Worm (Caenorhabditis elegans) whole organism, L4/young adult: Measurements from ENCODE around the gene wdr-5.1.

Experiments used
- dao-5 ChIP-seq: sonication (generic microtip); optimal IDR thresholded peaks from 2 replicates; lab custom pipeline; 2016; ENCODE audit warnings: missing genotype, missing genetic modification characterization, moderate library complexity, missing compliant biosample characterization
- him-1 ChIP-seq: sonication (generic microtip); optimal IDR thresholded peaks from 2 replicates; lab custom pipeline; 2016; ENCODE audit warnings: missing genotype, missing genetic modification reagents, missing genetic modification characterization, missing compliant biosample characterization

DNA sequence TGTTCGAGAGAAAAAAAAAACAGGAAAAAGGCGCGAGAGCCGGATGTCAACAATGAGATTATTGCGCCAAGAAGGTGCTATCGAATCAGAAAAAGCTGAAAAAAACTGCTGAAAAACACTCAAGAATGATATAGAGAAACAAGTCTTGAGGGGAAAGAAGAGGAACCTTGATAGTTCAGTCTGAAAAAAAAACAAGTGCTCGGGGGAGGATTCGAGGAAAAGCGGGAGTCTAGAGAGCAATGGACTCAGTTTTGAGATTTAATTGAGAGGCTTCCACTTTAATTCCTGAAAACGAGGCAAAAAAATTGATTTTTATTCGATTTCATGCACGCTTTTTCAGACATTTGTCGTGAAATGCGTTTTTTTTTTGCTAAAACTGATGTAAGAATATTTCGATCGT is 10.5 kb upstream of the wdr-5.1 start, which contains the start of gene npr-15:
- TF ChIP-seq dao-5 (tag; lab: Kevin White, UChicago) (no peak), him-1 (tag; lab: Kevin White, UChicago) (no peak)
